Worm (Caenorhabditis elegans) whole organism, late embryonic: ENCODE measurements around the gene ZK563.2.

Experiments used
- ama-1 ChIP-seq: fragments of 150-350 bp; optimal IDR thresholded peaks from 2 replicates; lab custom pipeline; 2014
- ceh-22 ChIP-seq: sonication (generic microtip); optimal IDR thresholded peaks from 2 replicates; lab custom pipeline; 2017; ENCODE audit warnings: missing biosample characterization, missing genetic modification characterization
- ceh-9 ChIP-seq: sonication (generic microtip); optimal IDR thresholded peaks from 2 replicates; lab custom pipeline; 2016; ENCODE audit warnings: mild to moderate bottlenecking, missing genetic modification characterization, inconsistent platforms, missing compliant biosample characterization
- fax-1 ChIP-seq: sonication (generic microtip); optimal IDR thresholded peaks from 2 replicates; lab custom pipeline; 2016; ENCODE audit warnings: missing genotype, missing genetic modification characterization, missing compliant biosample characterization
- sox-2 ChIP-seq: fragments of 200-800 bp; sonication (Bioruptor generic); IDR thresholded peaks from 2 replicates; pipeline ENCODE4 v1.3.6; 2022; ENCODE audit warnings: missing genetic modification reagents, missing genetic modification characterization, missing compliant biosample characterization
- unc-55 ChIP-seq: sonication (generic microtip); optimal IDR thresholded peaks from 2 replicates; lab custom pipeline; 2017; ENCODE audit warnings: missing biosample characterization, missing genetic modification reagents, missing genetic modification characterization
- zip-5 ChIP-seq: sonication (generic microtip); optimal IDR thresholded peaks from 2 replicates; lab custom pipeline; 2016; ENCODE audit warnings: missing genetic modification characterization, missing compliant biosample characterization

ZK563.2 gene

ce11 chrX:3419084-3419483, 50.3 kb downstream of the ZK563.2 start, which contains the start of gene C04F6.7:
Gene C04F6.7 (minus strand): TSS chrX:3419184.
- TF ChIP-seq ceh-22 (tag; lab: Kevin White, UChicago) (no peak), ceh-9 (tag; lab: Kevin White, UChicago) (no peak), sox-2 (no peak), unc-55 (GFP tag; lab: Kevin White, UChicago) (no peak), ama-1 (no peak), zip-5 (tag; lab: Kevin White, UChicago) (no peak), fax-1 (tag; lab: Kevin White, UChicago) (no peak)
